Worm (Caenorhabditis elegans): Measurements from ENCODE around the gene rpoa-1.
A peak's percentile ranks its signal among the peaks of the same experiment; 100 is the strongest.

Gene rpoa-1

ce11 chrII:13673605-13674193, 20.9 kb downstream of the rpoa-1 start (continued):
- TF ChIP-seq skn-1 (tag; optimal IDR thresholded peaks at IDR 0.05) (no peak), nhr-111 (GFP tag; optimal IDR thresholded peaks at IDR 0.05) (no peak), mdt-29 (GFP tag; IDR thresholded peaks at IDR 0.05) (no peak), daf-12 (tag; optimal IDR thresholded peaks at IDR 0.05) (no peak), daf-8 (GFP tag; IDR thresholded peaks at IDR 0.05) (no peak), madf-9 (GFP tag; conservative IDR thresholded peaks at IDR 0.05) (no peak), tag-97 (GFP tag; IDR thresholded peaks at IDR 0.05) (no peak), F10B5.3 (tag; optimal IDR thresholded peaks at IDR 0.05) (no peak), pqm-1 (tag; optimal IDR thresholded peaks at IDR 0.05) (no peak), nhr-237 (tag; optimal IDR thresholded peaks at IDR 0.05) (no peak), ctbp-1 (GFP tag; IDR thresholded peaks at IDR 0.05) (no peak), pha-4 (GFP tag; IDR thresholded peaks at IDR 0.05) (no peak), pha-4 (tag; optimal IDR thresholded peaks at IDR 0.05) (no peak), ZK337.2 (GFP tag; IDR thresholded peaks at IDR 0.05) (no peak), mes-2 (tag; optimal IDR thresholded peaks at IDR 0.05; ENCODE audit: poor library complexity, severe bottlenecking) (peak; percentile 11), daf-19 (GFP tag; conservative IDR thresholded peaks at IDR 0.05) (no peak), snpc-4 (tag; optimal IDR thresholded peaks at IDR 0.05) (no peak), dmd-6 (GFP tag; IDR thresholded peaks at IDR 0.05) (0 out of 2 replicates have a peak, but pooled peaks have one; percentile 20), Y105C5A.15 (GFP tag; IDR thresholded peaks at IDR 0.05) (no peak), F49E8.2 (tag; optimal IDR thresholded peaks at IDR 0.05; ENCODE audit: borderline replicate concordance) (no peak), lir-3 (tag; optimal IDR thresholded peaks at IDR 0.05) (no peak), rbr-2 (tag; optimal IDR thresholded peaks at IDR 0.05) (no peak), nhr-6 (tag; optimal IDR thresholded peaks at IDR 0.05) (no peak), ceh-44 (GFP tag; IDR thresholded peaks at IDR 0.05) (no peak), nhr-25 (tag; optimal IDR thresholded peaks at IDR 0.05; ENCODE audit: borderline replicate concordance, insufficient read depth) (no peak), spr-3 (GFP tag; optimal IDR thresholded peaks at IDR 0.05) (no peak), nhr-77 (tag; optimal IDR thresholded peaks at IDR 0.05) (peak; percentile 20), ama-1 (optimal IDR thresholded peaks at IDR 0.05) (no peak), tra-1 (GFP tag; IDR thresholded peaks at IDR 0.05) (no peak), ztf-7 (tag; optimal IDR thresholded peaks at IDR 0.05) (no peak), dmd-9 (GFP tag; IDR thresholded peaks at IDR 0.05) (no peak), lin-39 (tag; optimal IDR thresholded peaks at IDR 0.05) (no peak), daf-16 (GFP tag; optimal IDR thresholded peaks at IDR 0.05) (no peak), daf-16 (tag; optimal IDR thresholded peaks at IDR 0.05) (peak; percentile 4), zfp-2 (tag; optimal IDR thresholded peaks at IDR 0.05) (no peak), snpc-1.2 (GFP tag; IDR thresholded peaks at IDR 0.05) (no peak), ceh-28 (tag; optimal IDR thresholded peaks at IDR 0.05) (no peak), zfp-3 (GFP tag; conservative IDR thresholded peaks at IDR 0.05) (no peak), hmg-1.1 (GFP tag; IDR thresholded peaks at IDR 0.05) (no peak), dmd-8 (GFP tag; IDR thresholded peaks at IDR 0.05) (no peak), ceh-20 (GFP tag; IDR thresholded peaks at IDR 0.05) (no peak), Y75B8A.6 (GFP tag; IDR thresholded peaks at IDR 0.05) (no peak), dve-1 (tag; optimal IDR thresholded peaks at IDR 0.05; ENCODE audit: insufficient read depth) (peak; percentile 27), saeg-2 (GFP tag; IDR thresholded peaks at IDR 0.05) (no peak), gei-8 (GFP tag; optimal IDR thresholded peaks at IDR 0.05) (no peak), aha-1 (tag) (peak; percentile 15), php-3 (GFP tag; IDR thresholded peaks at IDR 0.05) (no peak), jun-1 (tag; optimal IDR thresholded peaks at IDR 0.05) (no peak), nhr-42 (GFP tag; IDR thresholded peaks at IDR 0.05) (no peak), hlh-30 (tag; optimal IDR thresholded peaks at IDR 0.05; ENCODE audit: insufficient read depth) (peak; percentile 68), vab-7 (GFP tag; IDR thresholded peaks at IDR 0.05) (no peak), nhr-102 (tag; optimal IDR thresholded peaks at IDR 0.05) (peak; percentile 45)
